Worm (Caenorhabditis elegans) whole organism, late embryonic: ENCODE data around the gene tag-123.
A peak's percentile ranks its signal among the peaks of the same experiment; 100 is the strongest.

Source experiments
- C38D4.7 ChIP-seq: fragments of 200-800 bp; sonication (Bioruptor generic); optimal IDR thresholded peaks from 2 replicates; lab custom pipeline; 2018; ENCODE audit warnings: mild to moderate bottlenecking, missing genetic modification characterization, moderate library complexity, missing compliant biosample characterization
- K02D7.2 ChIP-seq: sonication (generic microtip); optimal IDR thresholded peaks from 2 replicates; lab custom pipeline; 2017; ENCODE audit warnings: mild to moderate bottlenecking, missing genetic modification characterization, missing compliant biosample characterization
- K09A11.1 ChIP-seq: sonication (generic microtip); optimal IDR thresholded peaks from 2 replicates; lab custom pipeline; 2017; ENCODE audit warnings: antibody characterized with exemption, mild to moderate bottlenecking, missing genetic modification characterization, missing compliant biosample characterization; ENCODE audit not compliant: insufficient read depth
- ahr-1 ChIP-seq: sonication (generic microtip); optimal IDR thresholded peaks from 2 replicates; lab custom pipeline; 2016; ENCODE audit warnings: missing genetic modification characterization, missing compliant biosample characterization
- ceh-14 ChIP-seq: sonication (generic microtip); optimal IDR thresholded peaks from 2 replicates; lab custom pipeline; 2016; ENCODE audit warnings: missing genotype, missing genetic modification characterization, missing compliant biosample characterization
- ceh-18 ChIP-seq: sonication (generic microtip); optimal IDR thresholded peaks from 2 replicates; lab custom pipeline; 2016; ENCODE audit warnings: missing genetic modification characterization, missing compliant biosample characterization
- ceh-19 ChIP-seq: fragments of 200-800 bp; sonication (Bioruptor generic); optimal IDR thresholded peaks from 2 replicates; lab custom pipeline; 2018; ENCODE audit warnings: mild to moderate bottlenecking, missing genetic modification characterization, missing compliant biosample characterization
- ceh-2 ChIP-seq: sonication (generic microtip); optimal IDR thresholded peaks from 2 replicates; lab custom pipeline; 2016; ENCODE audit warnings: missing genotype, missing genetic modification characterization, missing compliant biosample characterization
- ceh-22 ChIP-seq: sonication (generic microtip); optimal IDR thresholded peaks from 2 replicates; lab custom pipeline; 2017; ENCODE audit warnings: missing biosample characterization, missing genetic modification characterization
- ceh-24 ChIP-seq: sonication (generic microtip); optimal IDR thresholded peaks from 2 replicates; lab custom pipeline; 2016; ENCODE audit warnings: mild to moderate bottlenecking, missing genetic modification characterization, missing compliant biosample characterization
- ceh-30 ChIP-seq: fragments of 150-350 bp; optimal IDR thresholded peaks from 2 replicates; lab custom pipeline; 2014; ENCODE audit warnings: missing biosample characterization, missing genetic modification characterization
- ceh-34 ChIP-seq: sonication (generic microtip); optimal IDR thresholded peaks from 2 replicates; lab custom pipeline; 2016; ENCODE audit warnings: mild to moderate bottlenecking, missing genetic modification characterization, missing compliant biosample characterization
- che-1 ChIP-seq: sonication (generic microtip); optimal IDR thresholded peaks from 2 replicates; lab custom pipeline; 2016; ENCODE audit warnings: mild to moderate bottlenecking, missing genetic modification characterization, missing compliant biosample characterization
- dmd-4 ChIP-seq: sonication (generic microtip); optimal IDR thresholded peaks from 2 replicates; lab custom pipeline; 2016; ENCODE audit warnings: borderline replicate concordance, missing genetic modification characterization, missing compliant biosample characterization
- dve-1 ChIP-seq: sonication (generic microtip); optimal IDR thresholded peaks from 2 replicates; lab custom pipeline; 2017; ENCODE audit warnings: antibody characterized with exemption, mild to moderate bottlenecking, missing genetic modification characterization, missing compliant biosample characterization
- elt-2 ChIP-seq: sonication (generic microtip); optimal IDR thresholded peaks from 2 replicates; lab custom pipeline; 2016; ENCODE audit warnings: missing genetic modification reagents, missing genetic modification characterization, missing compliant biosample characterization
- fax-1 ChIP-seq: sonication (generic microtip); optimal IDR thresholded peaks from 2 replicates; lab custom pipeline; 2016; ENCODE audit warnings: missing genotype, missing genetic modification characterization, missing compliant biosample characterization
- fkh-6 ChIP-seq: sonication (generic microtip); optimal IDR thresholded peaks from 2 replicates; lab custom pipeline; 2016; ENCODE audit warnings: missing genetic modification characterization, missing compliant biosample characterization
- hlh-6 ChIP-seq: sonication (generic microtip); optimal IDR thresholded peaks from 2 replicates; lab custom pipeline; 2016; ENCODE audit warnings: missing genotype, missing genetic modification characterization, missing compliant biosample characterization
- hlh-8 ChIP-seq: sonication (generic microtip); optimal IDR thresholded peaks from 2 replicates; lab custom pipeline; 2016; ENCODE audit warnings: missing genotype, missing genetic modification characterization, missing compliant biosample characterization
- lim-6 ChIP-seq: sonication (generic microtip); optimal IDR thresholded peaks from 2 replicates; lab custom pipeline; 2016; ENCODE audit warnings: missing genetic modification characterization, missing compliant biosample characterization
- madf-2 ChIP-seq: sonication (generic microtip); optimal IDR thresholded peaks from 2 replicates; lab custom pipeline; 2017; ENCODE audit warnings: missing genetic modification characterization, missing compliant biosample characterization
- mec-3 ChIP-seq: sonication (generic microtip); optimal IDR thresholded peaks from 2 replicates; lab custom pipeline; 2016; ENCODE audit warnings: borderline replicate concordance, missing genetic modification characterization, missing compliant biosample characterization
- nhr-11 ChIP-seq: fragments of 150-350 bp; optimal IDR thresholded peaks from 2 replicates; lab custom pipeline; 2014; ENCODE audit warnings: missing biosample characterization, missing genetic modification characterization
- pag-3 ChIP-seq: sonication (generic microtip); optimal IDR thresholded peaks from 2 replicates; lab custom pipeline; 2016; ENCODE audit warnings: missing compliant biosample characterization, missing genetic modification characterization, borderline replicate concordance
- pha-2 ChIP-seq: sonication (generic microtip); optimal IDR thresholded peaks from 2 replicates; lab custom pipeline; 2017; ENCODE audit warnings: mild to moderate bottlenecking, missing genetic modification characterization, missing compliant biosample characterization
- sox-2 ChIP-seq: fragments of 200-800 bp; sonication (Bioruptor generic); IDR thresholded peaks from 2 replicates; pipeline ENCODE4 v1.3.6; 2022; ENCODE audit warnings: missing genetic modification reagents, missing genetic modification characterization, missing compliant biosample characterization
- tbx-7 ChIP-seq: sonication (generic microtip); optimal IDR thresholded peaks from 2 replicates; lab custom pipeline; 2016; ENCODE audit warnings: missing genotype, missing genetic modification characterization, missing compliant biosample characterization
- unc-42 ChIP-seq: sonication (generic microtip); optimal IDR thresholded peaks from 2 replicates; lab custom pipeline; 2016; ENCODE audit warnings: missing genotype, missing genetic modification characterization, missing compliant biosample characterization
- unc-86 ChIP-seq: sonication (generic microtip); optimal IDR thresholded peaks from 2 replicates; lab custom pipeline; 2016; ENCODE audit warnings: missing genetic modification characterization, missing compliant biosample characterization
- zip-5 ChIP-seq: sonication (generic microtip); optimal IDR thresholded peaks from 2 replicates; lab custom pipeline; 2016; ENCODE audit warnings: missing genetic modification characterization, missing compliant biosample characterization
- ztf-16 ChIP-seq: sonication (generic microtip); optimal IDR thresholded peaks from 2 replicates; lab custom pipeline; 2017; ENCODE audit warnings: missing genetic modification characterization, missing compliant biosample characterization

tag-123 gene

ce11 chrX:8444922-8445321 lies 23.1 kb upstream of the tag-123 start:
- TF ChIP-seq hlh-6 (no peak), unc-42 (tag; lab: Kevin White, UChicago) (peak; percentile 72)

- peak; percentile 38 for TF ChIP-seq elt-2 (tag; lab: Kevin White, UChicago)
- no peak for TF ChIP-seq lim-6 (tag; lab: Kevin White, UChicago)
- TF ChIP-seq, all 69 proteins: peak for 1
Observed at ce11 chrX:8440001-8440735, 18.3 kb upstream of the tag-123 start.

DNA sequence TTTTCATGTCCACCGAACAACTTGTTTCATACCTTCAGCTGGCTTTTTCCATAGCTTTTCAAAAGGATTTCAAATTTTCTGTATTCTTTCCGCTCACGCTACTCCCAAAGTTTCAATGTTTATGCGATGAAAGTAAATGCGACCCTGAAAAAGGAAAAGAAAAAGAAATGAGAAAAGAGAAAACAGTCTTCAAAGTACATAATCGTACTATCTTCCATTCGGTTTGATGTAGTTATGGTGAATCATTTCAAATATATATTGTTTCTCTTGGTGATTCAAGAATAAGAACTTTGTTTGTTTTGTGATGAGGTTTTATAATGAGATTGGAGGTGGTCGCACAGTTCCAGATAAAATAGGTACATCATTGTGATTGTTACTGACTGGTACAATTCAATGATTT lies 16.9 kb upstream of the tag-123 start:
- no peak for TF ChIP-seq zip-5 (tag; lab: Kevin White, UChicago)
- TF ChIP-seq unc-86 (tag; lab: Kevin White, UChicago): no peak
- no peak for TF ChIP-seq K09A11.1 (tag; lab: Kevin White, UChicago)
- TF ChIP-seq dve-1 (tag; lab: Kevin White, UChicago): no peak
- no peak for TF ChIP-seq fkh-6 (tag; lab: Kevin White, UChicago)
- TF ChIP-seq hlh-6: no peak
- TF ChIP-seq pag-3 (tag; lab: Kevin White, UChicago): no peak
- no peak for TF ChIP-seq tbx-7 (tag; lab: Kevin White, UChicago)
- no peak for TF ChIP-seq hlh-8 (tag; lab: Kevin White, UChicago)
- no peak for TF ChIP-seq ceh-14 (tag; lab: Kevin White, UChicago)
- no peak for TF ChIP-seq K02D7.2 (tag; lab: Kevin White, UChicago)
- no peak for TF ChIP-seq fax-1 (tag; lab: Kevin White, UChicago)
- no peak for TF ChIP-seq ceh-34 (tag; lab: Kevin White, UChicago)
- TF ChIP-seq, all 69 proteins: peak for 0

ce11 chrX:8432361-8432760 lies 10.5 kb upstream of the tag-123 start, which contains the start of gene kin-9:
TSS of gene kin-9 (plus strand) at chrX:8432661.
- TF ChIP-seq C38D4.7 (GFP tag; lab: Kevin White, UChicago): no peak
- TF ChIP-seq mec-3: no peak
- no peak for TF ChIP-seq hlh-6
- no peak for TF ChIP-seq ceh-22

ce11 chrX:8429503-8429902 lies 7.6 kb upstream of the tag-123 start:
- TF ChIP-seq ceh-2 (tag; lab: Kevin White, UChicago) (no peak), elt-2 (tag; lab: Kevin White, UChicago) (no peak), madf-2 (tag; lab: Kevin White, UChicago) (no peak), ceh-18 (tag; lab: Kevin White, UChicago) (no peak), unc-42 (tag; lab: Kevin White, UChicago) (no peak), pha-2 (tag; lab: Kevin White, UChicago) (no peak), dmd-4 (tag; lab: Kevin White, UChicago) (no peak), sox-2 (GFP tag; lab: Robert Waterston, UW) (no peak), ztf-16 (tag; lab: Kevin White, UChicago) (no peak), ceh-30 (tag; lab: Kevin White, UChicago) (no peak), ceh-24 (tag; lab: Kevin White, UChicago) (no peak), ceh-19 (no peak), nhr-11 (no peak), zip-5 (tag; lab: Kevin White, UChicago) (no peak), che-1 (tag; lab: Kevin White, UChicago) (no peak), ahr-1 (tag; lab: Kevin White, UChicago) (no peak), hlh-6 (no peak), dve-1 (tag; lab: Kevin White, UChicago) (no peak)
- TF ChIP-seq, all 69 proteins: peak for 0
